Fruit fly (Drosophila melanogaster) whole organism, embryonic: ENCODE data around the gene CG6142.

Experiments
- Abd-B ChIP-seq: fragments of 200-800 bp; sonication (Bioruptor generic); optimal IDR thresholded peaks from 2 replicates; lab custom pipeline; 2018; ENCODE audit warnings: missing biosample characterization, mild to moderate bottlenecking, missing genetic modification characterization, moderate library complexity
- Atf3 ChIP-seq: fragments of 200-800 bp; sonication (Bioruptor generic); optimal IDR thresholded peaks from 3 replicates; lab custom pipeline; 2016; ENCODE audit warnings: missing biosample characterization, missing genetic modification characterization
- BtbVII ChIP-seq: fragments of 200-800 bp; sonication (Bioruptor generic); optimal IDR thresholded peaks from 3 replicates; lab custom pipeline; 2017; ENCODE audit warnings: missing biosample characterization, mild to moderate bottlenecking, missing genetic modification characterization
- CG12071 ChIP-seq: fragments of 200-800 bp; sonication (Bioruptor generic); optimal IDR thresholded peaks from 3 replicates; lab custom pipeline; 2018; ENCODE audit warnings: missing biosample characterization, mild to moderate bottlenecking, missing genetic modification characterization
- CG14860 ChIP-seq: fragments of 200-800 bp; sonication (Bioruptor generic); IDR thresholded peaks from 3 replicates; pipeline ENCODE4 v1.3.6; 2022; ENCODE audit warnings: missing biosample characterization, missing genetic modification characterization; ENCODE audit not compliant: partially characterized antibody
- CG15011 ChIP-seq: fragments of 200-800 bp; sonication (Bioruptor generic); optimal IDR thresholded peaks from 3 replicates; lab custom pipeline; 2018; ENCODE audit warnings: missing biosample characterization, mild to moderate bottlenecking, missing genetic modification characterization
- CG16779 ChIP-seq: fragments of 200-800 bp; sonication (Bioruptor generic); IDR thresholded peaks from 2 replicates; pipeline ENCODE4 v1.3.6; 2022; ENCODE audit warnings: missing biosample characterization, missing genetic modification characterization
- CG17612 ChIP-seq: fragments of 200-800 bp; sonication (Bioruptor generic); IDR thresholded peaks from 2 replicates; pipeline ENCODE4 v1.3.6; 2022; ENCODE audit warnings: missing biosample characterization, missing genetic modification characterization
- CG17802 ChIP-seq: fragments of 200-800 bp; sonication (Bioruptor generic); optimal IDR thresholded peaks from 2 replicates; lab custom pipeline; 2018; ENCODE audit warnings: missing biosample characterization, mild to moderate bottlenecking, missing genetic modification characterization, moderate library complexity
- CG18476 ChIP-seq: fragments of 200-800 bp; sonication (Bioruptor generic); optimal IDR thresholded peaks from 2 replicates; lab custom pipeline; 2016; ENCODE audit warnings: missing biosample characterization, mild to moderate bottlenecking, missing genetic modification characterization
- CG2712 ChIP-seq: fragments of 200-800 bp; optimal IDR thresholded peaks from 3 replicates; lab custom pipeline; 2019; ENCODE audit warnings: missing biosample characterization, mild to moderate bottlenecking, missing genetic modification characterization, moderate library complexity
- CG31388 ChIP-seq: fragments of 200-800 bp; sonication (Bioruptor generic); optimal IDR thresholded peaks from 2 replicates; lab custom pipeline; 2016; ENCODE audit warnings: missing biosample characterization, missing genetic modification characterization
- CG32767 ChIP-seq: fragments of 200-800 bp; sonication (Bioruptor generic); IDR thresholded peaks from 2 replicates; pipeline ENCODE4 v1.3.6; 2022; ENCODE audit warnings: missing biosample characterization, missing genetic modification characterization
- CG3847 ChIP-seq: fragments of 200-800 bp; sonication (Bioruptor generic); IDR thresholded peaks from 2 replicates; pipeline ENCODE4 v1.3.6; 2022; ENCODE audit warnings: missing biosample characterization, missing genetic modification characterization
- CG43689 ChIP-seq: fragments of 200-800 bp; sonication (Bioruptor generic); IDR thresholded peaks from 2 replicates; pipeline ENCODE4 v1.3.6; 2022; ENCODE audit warnings: missing biosample characterization, missing genetic modification characterization
- CG4404 ChIP-seq: fragments of 200-800 bp; sonication (Bioruptor generic); IDR thresholded peaks from 2 replicates; pipeline ENCODE4 v1.3.6; 2022; ENCODE audit warnings: missing biosample characterization, missing genetic modification characterization
- CG4730 ChIP-seq: fragments of 200-800 bp; sonication (Bioruptor generic); IDR thresholded peaks from 2 replicates; pipeline ENCODE4 v1.3.6; 2022; ENCODE audit warnings: missing biosample characterization, missing genetic modification characterization
- CG4820 ChIP-seq: fragments of 200-800 bp; sonication (Bioruptor generic); optimal IDR thresholded peaks from 3 replicates; lab custom pipeline; 2016; ENCODE audit warnings: missing biosample characterization, missing genetic modification characterization
- CG5180 ChIP-seq: fragments of 200-800 bp; sonication (Bioruptor generic); optimal IDR thresholded peaks from 3 replicates; lab custom pipeline; 2017; ENCODE audit warnings: missing biosample characterization, missing genetic modification characterization, mild to moderate bottlenecking, moderate library complexity, missing genetic modification reagents
- CG5953 ChIP-seq: fragments of 200-800 bp; sonication (Bioruptor generic); IDR thresholded peaks from 2 replicates; pipeline ENCODE4 v1.3.6; 2022; ENCODE audit warnings: missing biosample characterization, missing genetic modification characterization
- CG6272 ChIP-seq: fragments of 200-800 bp; sonication (Bioruptor generic); IDR thresholded peaks from 2 replicates; pipeline ENCODE4 v1.3.6; 2022; ENCODE audit warnings: missing biosample characterization, missing genetic modification characterization
- CG6765 ChIP-seq: fragments of 200-800 bp; sonication (Bioruptor generic); optimal IDR thresholded peaks from 3 replicates; lab custom pipeline; 2017; ENCODE audit warnings: missing biosample characterization, mild to moderate bottlenecking, missing genetic modification characterization
- D ChIP-seq, 2 experiments: fragments of 200-800 bp in 1 of 2; fragments of >200 bp in 1 of 2; sonication (Bioruptor generic) in 1 of 2; optimal IDR thresholded peaks; 2 replicates in 1 of 2; 3 replicates in 1 of 2; lab custom pipeline; 2017; ENCODE audit warnings: mild to moderate bottlenecking in 1 of 2, missing biosample characterization in 1 of 2, missing genetic modification characterization in 1 of 2, missing genetic modification reagents in 1 of 2
- Dp ChIP-seq: fragments of 200-800 bp; sonication (Bioruptor generic); optimal IDR thresholded peaks from 2 replicates; lab custom pipeline; 2018; ENCODE audit warnings: missing biosample characterization, mild to moderate bottlenecking, missing genetic modification characterization, moderate library complexity
- Hand ChIP-seq: fragments of 200-800 bp; sonication (Bioruptor generic); optimal IDR thresholded peaks from 2 replicates; lab custom pipeline; 2017; ENCODE audit warnings: mild to moderate bottlenecking, missing biosample characterization, missing genetic modification reagents, missing genetic modification characterization
- Kr ChIP-seq: fragments of 200-800 bp; sonication (Bioruptor generic); optimal IDR thresholded peaks from 2 replicates; lab custom pipeline; 2017; ENCODE audit warnings: missing biosample characterization, mild to moderate bottlenecking, missing genetic modification characterization
- Mad ChIP-seq: fragments of 200-800 bp; sonication (Bioruptor generic); optimal IDR thresholded peaks from 2 replicates; lab custom pipeline; 2016; ENCODE audit warnings: missing biosample characterization, missing genetic modification characterization
- Mes4 ChIP-seq: fragments of 200-800 bp; sonication (Bioruptor generic); optimal IDR thresholded peaks from 2 replicates; lab custom pipeline; 2016; ENCODE audit warnings: missing biosample characterization, missing genetic modification characterization
- Poxn ChIP-seq: fragments of 200-800 bp; sonication (Bioruptor generic); IDR thresholded peaks from 2 replicates; pipeline ENCODE4 v1.3.6; 2022; ENCODE audit warnings: missing biosample characterization, missing genetic modification characterization
- bab2 ChIP-seq: fragments of 200-800 bp; sonication (Bioruptor generic); optimal IDR thresholded peaks from 2 replicates; lab custom pipeline; 2016; ENCODE audit warnings: missing biosample characterization, missing genetic modification characterization
- dan ChIP-seq: fragments of 200-800 bp; sonication (Bioruptor generic); IDR thresholded peaks from 2 replicates; pipeline ENCODE4 v1.3.6; 2022; ENCODE audit warnings: missing biosample characterization, missing genetic modification characterization
- dati ChIP-seq: fragments of 200-800 bp; sonication (Bioruptor generic); IDR thresholded peaks from 2 replicates; pipeline ENCODE4 v1.3.6; 2022; ENCODE audit warnings: missing biosample characterization, missing genetic modification characterization
- fd3F ChIP-seq: fragments of 200-800 bp; sonication (Bioruptor generic); optimal IDR thresholded peaks from 2 replicates; lab custom pipeline; 2018; ENCODE audit warnings: missing biosample characterization, mild to moderate bottlenecking, missing genetic modification characterization, moderate library complexity
- grau ChIP-seq: fragments of 200-800 bp; optimal IDR thresholded peaks from 3 replicates; lab custom pipeline; 2019; ENCODE audit warnings: missing biosample characterization, mild to moderate bottlenecking, missing genetic modification characterization, moderate library complexity
- grn ChIP-seq: fragments of 200-800 bp; sonication (Bioruptor generic); optimal IDR thresholded peaks from 3 replicates; lab custom pipeline; 2017; ENCODE audit warnings: missing biosample characterization, missing genetic modification characterization
- gro ChIP-seq: fragments of 200-800 bp; sonication (Bioruptor generic); optimal IDR thresholded peaks from 2 replicates; lab custom pipeline; 2016; ENCODE audit warnings: missing biosample characterization, missing genetic modification characterization
- ham ChIP-seq: fragments of 200-800 bp; sonication (Bioruptor generic); IDR thresholded peaks from 2 replicates; pipeline ENCODE4 v1.3.6; 2022; ENCODE audit warnings: missing biosample characterization, missing genetic modification characterization
- hb ChIP-seq: fragments of 200-800 bp; sonication (Bioruptor generic); IDR thresholded peaks from 3 replicates; pipeline ENCODE4 v1.3.6; 2022; ENCODE audit warnings: missing biosample characterization, missing genetic modification characterization; ENCODE audit not compliant: partially characterized antibody
- jing ChIP-seq: fragments of 200-800 bp; sonication (Bioruptor generic); optimal IDR thresholded peaks from 2 replicates; lab custom pipeline; 2018; ENCODE audit warnings: missing biosample characterization, mild to moderate bottlenecking, missing genetic modification characterization
- kay ChIP-seq: fragments of 200-800 bp; sonication (Bioruptor generic); optimal IDR thresholded peaks from 2 replicates; lab custom pipeline; 2016; ENCODE audit warnings: missing biosample characterization, missing genetic modification characterization
- luna ChIP-seq: fragments of 200-800 bp; sonication (Bioruptor generic); optimal IDR thresholded peaks from 2 replicates; lab custom pipeline; 2016; ENCODE audit warnings: missing biosample characterization, missing genetic modification characterization
- mam ChIP-seq: fragments of 200-800 bp; sonication (Bioruptor generic); optimal IDR thresholded peaks from 3 replicates; lab custom pipeline; 2016; ENCODE audit warnings: missing biosample characterization, missing genetic modification characterization
- mirr ChIP-seq: fragments of 200-800 bp; sonication (Bioruptor generic); optimal IDR thresholded peaks from 3 replicates; lab custom pipeline; 2018; ENCODE audit warnings: missing biosample characterization, mild to moderate bottlenecking, missing genetic modification characterization
- nom ChIP-seq: fragments of 200-800 bp; sonication (Bioruptor generic); optimal IDR thresholded peaks from 2 replicates; lab custom pipeline; 2017; ENCODE audit warnings: missing biosample characterization, missing genetic modification characterization, mild to moderate bottlenecking, moderate library complexity, missing genetic modification reagents
- pum ChIP-seq: fragments of 200-800 bp; sonication (Bioruptor generic); optimal IDR thresholded peaks from 2 replicates; lab custom pipeline; 2016; ENCODE audit warnings: missing biosample characterization, missing genetic modification characterization
- ranshi ChIP-seq: fragments of 200-800 bp; sonication (Bioruptor generic); IDR thresholded peaks from 2 replicates; pipeline ENCODE4 v1.3.6; 2022; ENCODE audit warnings: missing biosample characterization, missing genetic modification characterization
- salm ChIP-seq: fragments of 200-800 bp; sonication (Bioruptor generic); optimal IDR thresholded peaks from 2 replicates; lab custom pipeline; 2018; ENCODE audit warnings: missing biosample characterization, mild to moderate bottlenecking, missing genetic modification characterization
- slbo ChIP-seq: fragments of 200-800 bp; sonication (Bioruptor generic); IDR thresholded peaks from 2 replicates; pipeline ENCODE4 v1.3.6; 2022; ENCODE audit warnings: missing biosample characterization, missing genetic modification characterization
- sqz ChIP-seq: fragments of 200-800 bp; sonication (Bioruptor generic); optimal IDR thresholded peaks from 3 replicates; lab custom pipeline; 2018; ENCODE audit warnings: missing biosample characterization, mild to moderate bottlenecking, missing genetic modification characterization
- sug ChIP-seq: fragments of 200-800 bp; optimal IDR thresholded peaks from 2 replicates; lab custom pipeline; 2019; ENCODE audit warnings: missing biosample characterization, mild to moderate bottlenecking, missing genetic modification characterization, moderate library complexity
- zen ChIP-seq: fragments of 200-800 bp; sonication (Bioruptor generic); optimal IDR thresholded peaks from 3 replicates; lab custom pipeline; 2018; ENCODE audit warnings: missing biosample characterization, mild to moderate bottlenecking, missing genetic modification characterization, moderate library complexity

Gene CG6142

dm6 chr3R:26130586-26130985 lies 2.4 kb upstream of the CG6142 start (continued):
- TF ChIP-seq pum (GFP tag; lab: Kevin White, UChicago) (no peak), CG17802 (tag; lab: Kevin White, UChicago) (no peak), Kr (GFP tag; lab: Kevin White, UChicago) (no peak), mam (GFP tag; lab: Kevin White, UChicago) (peak; percentile 19), D (optimal IDR thresholded peaks at IDR 0.05; lab: Kevin White, UChicago) (no peak), D (GFP tag; optimal IDR thresholded peaks at IDR 0.05; lab: Kevin White, UChicago) (peak; percentile 18), slbo (GFP tag; lab: Robert Waterston, UW) (no peak), Mad (GFP tag; lab: Kevin White, UChicago) (no peak), CG32767 (GFP tag; lab: Robert Waterston, UW) (peak; percentile 29; the same call in 1 of the 2 replicates), gro (GFP tag; lab: Kevin White, UChicago) (no peak), grau (tag; lab: Kevin White, UChicago) (peak; percentile 12), CG43689 (GFP tag; lab: Robert Waterston, UW) (peak; percentile 69; the same call in 1 of the 2 replicates), CG6765 (GFP tag; lab: Kevin White, UChicago) (no peak), CG17612 (peak; percentile 38; the same call in 1 of the 2 replicates), kay (GFP tag; lab: Kevin White, UChicago) (no peak), CG3847 (no peak), salm (tag; lab: Kevin White, UChicago) (no peak), Abd-B (no peak), CG4730 (0 out of 2 replicates have a peak, but pooled peaks have one; percentile 29), Poxn (GFP tag; lab: Robert Waterston, UW) (no peak), CG14860 (GFP tag; lab: Robert Waterston, UW) (no peak), CG16779 (GFP tag; lab: Robert Waterston, UW) (peak; percentile 59; the same call in 1 of the 2 replicates), dati (GFP tag; lab: Robert Waterston, UW) (no peak), CG5180 (GFP tag; lab: Kevin White, UChicago) (peak; percentile 31), nom (GFP tag; lab: Kevin White, UChicago) (no peak), bab2 (GFP tag; lab: Kevin White, UChicago) (peak; percentile 27), sqz (GFP tag; lab: Kevin White, UChicago) (peak; percentile 34), Hand (GFP tag; lab: Kevin White, UChicago) (no peak), CG4404 (no peak), CG4820 (GFP tag; lab: Kevin White, UChicago) (peak; percentile 13), dan (GFP tag; lab: Robert Waterston, UW) (no peak), CG2712 (tag; lab: Kevin White, UChicago) (peak; percentile 19), Atf3 (no peak), sug (tag; lab: Kevin White, UChicago) (peak; percentile 12), jing (GFP tag; lab: Kevin White, UChicago) (no peak), Mes4 (GFP tag; lab: Kevin White, UChicago) (peak; percentile 16), BtbVII (GFP tag; lab: Kevin White, UChicago) (peak; percentile 25), CG12071 (GFP tag; lab: Kevin White, UChicago) (peak; percentile 63), CG18476 (GFP tag; lab: Kevin White, UChicago) (no peak), CG31388 (no peak), zen (tag; lab: Kevin White, UChicago) (no peak), ranshi (GFP tag; lab: Robert Waterston, UW) (no peak), luna (GFP tag; lab: Kevin White, UChicago) (peak; percentile 16), CG5953 (GFP tag; lab: Robert Waterston, UW) (peak; percentile 55; the same call in 1 of the 2 replicates), grn (GFP tag; lab: Kevin White, UChicago) (peak; percentile 4), CG15011 (GFP tag; lab: Kevin White, UChicago) (no peak), Dp (GFP tag; lab: Kevin White, UChicago) (no peak), hb (no peak), ham (GFP tag; lab: Robert Waterston, UW) (no peak), CG6272 (GFP tag; lab: Robert Waterston, UW) (no peak), mirr (GFP tag; lab: Kevin White, UChicago) (peak; percentile 46), fd3F (peak; percentile 53)
